Fruit fly (Drosophila melanogaster) whole organism, prepupa: ENCODE results near the gene CG17776.
A peak's percentile ranks its signal among the peaks of the same experiment; 100 is the strongest.

Experiments
- CG10631 ChIP-seq: fragments of 200-800 bp; sonication (Bioruptor generic); optimal IDR thresholded peaks from 2 replicates; lab custom pipeline; 2016; ENCODE audit warnings: missing biosample characterization, missing genetic modification characterization
- CG10669 ChIP-seq: fragments of 200-800 bp; sonication (Bioruptor generic); optimal IDR thresholded peaks from 3 replicates; lab custom pipeline; 2018; ENCODE audit warnings: missing biosample characterization, mild to moderate bottlenecking, missing genetic modification characterization, moderate library complexity
- CG11294 ChIP-seq: fragments of 200-800 bp; sonication (Bioruptor generic); IDR thresholded peaks from 2 replicates; pipeline ENCODE4 v1.3.6; 2022; ENCODE audit warnings: missing biosample characterization, missing genetic modification characterization
- CG11762 ChIP-seq: fragments of 200-800 bp; sonication (Bioruptor generic); optimal IDR thresholded peaks from 3 replicates; lab custom pipeline; 2016; ENCODE audit warnings: missing biosample characterization, missing genetic modification characterization; ENCODE audit not compliant: insufficient read depth
- CG11902 ChIP-seq: fragments of 200-800 bp; sonication (Bioruptor generic); optimal IDR thresholded peaks from 3 replicates; lab custom pipeline; 2016; ENCODE audit warnings: missing biosample characterization, missing genetic modification characterization
- CG15336 ChIP-seq: fragments of 200-800 bp; sonication (Bioruptor generic); IDR thresholded peaks from 2 replicates; pipeline ENCODE4 v1.3.6; 2022; ENCODE audit warnings: missing biosample characterization, missing genetic modification characterization
- CG1621 ChIP-seq: fragments of 200-800 bp; sonication (Bioruptor generic); optimal IDR thresholded peaks from 3 replicates; lab custom pipeline; 2018; ENCODE audit warnings: missing biosample characterization, mild to moderate bottlenecking, missing genetic modification characterization
- CG3032 ChIP-seq: fragments of 200-800 bp; optimal IDR thresholded peaks from 2 replicates; lab custom pipeline; 2019; ENCODE audit warnings: missing biosample characterization, mild to moderate bottlenecking, missing genetic modification characterization, moderate library complexity
- CG31627 ChIP-seq: fragments of 200-800 bp; sonication (Bioruptor generic); optimal IDR thresholded peaks from 3 replicates; lab custom pipeline; 2016; ENCODE audit warnings: missing biosample characterization, missing genetic modification characterization
- CG32006 ChIP-seq: fragments of 200-800 bp; sonication (Bioruptor generic); optimal IDR thresholded peaks from 3 replicates; lab custom pipeline; 2017; ENCODE audit warnings: missing biosample characterization, mild to moderate bottlenecking, missing genetic modification characterization
- CG34406 ChIP-seq: fragments of 200-800 bp; sonication (Bioruptor generic); optimal IDR thresholded peaks from 3 replicates; lab custom pipeline; 2016; ENCODE audit warnings: missing biosample characterization, missing genetic modification characterization
- CG3919 ChIP-seq: fragments of 200-800 bp; sonication (Bioruptor generic); optimal IDR thresholded peaks from 3 replicates; lab custom pipeline; 2016; ENCODE audit warnings: missing biosample characterization, missing genetic modification characterization
- CG4318 ChIP-seq: fragments of 200-800 bp; sonication (Bioruptor generic); optimal IDR thresholded peaks from 3 replicates; lab custom pipeline; 2017; ENCODE audit warnings: missing biosample characterization, mild to moderate bottlenecking, missing genetic modification characterization
- CG6163 ChIP-seq: fragments of 200-800 bp; sonication (Bioruptor generic); IDR thresholded peaks from 3 replicates; pipeline ENCODE4 v1.3.6; 2022; ENCODE audit warnings: missing biosample characterization, missing genetic modification characterization
- CG6854 ChIP-seq: fragments of 200-800 bp; sonication (Bioruptor generic); optimal IDR thresholded peaks from 2 replicates; lab custom pipeline; 2017; ENCODE audit warnings: missing biosample characterization, mild to moderate bottlenecking, missing genetic modification characterization
- CG7368 ChIP-seq: fragments of 200-800 bp; sonication (Bioruptor generic); optimal IDR thresholded peaks from 3 replicates; lab custom pipeline; 2016; ENCODE audit warnings: missing biosample characterization, missing genetic modification characterization
- CG8632 ChIP-seq: fragments of 200-800 bp; sonication (Bioruptor generic); optimal IDR thresholded peaks from 3 replicates; lab custom pipeline; 2016; ENCODE audit warnings: missing biosample characterization, missing genetic modification characterization
- CG9139 ChIP-seq: fragments of 200-800 bp; sonication (Bioruptor generic); optimal IDR thresholded peaks from 3 replicates; lab custom pipeline; 2017; ENCODE audit warnings: missing biosample characterization, mild to moderate bottlenecking, missing genetic modification characterization
- Eip75B ChIP-seq: fragments of 200-800 bp; sonication (Bioruptor generic); optimal IDR thresholded peaks from 3 replicates; lab custom pipeline; 2016; ENCODE audit warnings: missing biosample characterization, missing genetic modification characterization
- Eip78C ChIP-seq: fragments of 200-800 bp; sonication (Bioruptor generic); peaks from one replicate; lab custom pipeline; 2016; ENCODE audit warnings: missing biosample characterization, missing genetic modification characterization
- Eip93F ChIP-seq: fragments of 200-800 bp; sonication (Bioruptor generic); optimal IDR thresholded peaks from 2 replicates; lab custom pipeline; 2016; ENCODE audit warnings: missing biosample characterization, mild to moderate bottlenecking, missing genetic modification characterization
- Ets21C ChIP-seq: fragments of 200-800 bp; sonication (Bioruptor generic); optimal IDR thresholded peaks from 3 replicates; lab custom pipeline; 2016; ENCODE audit warnings: missing biosample characterization, missing genetic modification characterization
- Ets96B ChIP-seq: fragments of 200-800 bp; optimal IDR thresholded peaks from 2 replicates; lab custom pipeline; 2019; ENCODE audit warnings: missing biosample characterization, mild to moderate bottlenecking, missing genetic modification characterization, moderate library complexity
- Gug ChIP-seq: fragments of 200-800 bp; sonication (Bioruptor generic); IDR thresholded peaks from 2 replicates; pipeline ENCODE4 v1.3.6; 2022; ENCODE audit warnings: missing biosample characterization, missing genetic modification characterization
- Hr38 ChIP-seq: sonication (Bioruptor generic); optimal IDR thresholded peaks from 2 replicates; lab custom pipeline; 2016; ENCODE audit warnings: missing biosample characterization, missing genetic modification characterization
- Hr39 ChIP-seq: fragments of 200-800 bp; sonication (Bioruptor generic); optimal IDR thresholded peaks from 2 replicates; lab custom pipeline; 2016; ENCODE audit warnings: missing biosample characterization, missing genetic modification characterization
- Hr4 ChIP-seq: fragments of 200-800 bp; sonication (Bioruptor generic); optimal IDR thresholded peaks from 3 replicates; lab custom pipeline; 2016; ENCODE audit warnings: missing biosample characterization, missing genetic modification characterization
- Lpt ChIP-seq: fragments of 200-800 bp; sonication (Bioruptor generic); optimal IDR thresholded peaks from 3 replicates; lab custom pipeline; 2016; ENCODE audit warnings: missing biosample characterization, missing genetic modification characterization
- Met ChIP-seq: fragments of 200-800 bp; sonication (Bioruptor generic); optimal IDR thresholded peaks from 3 replicates; lab custom pipeline; 2016; ENCODE audit warnings: missing biosample characterization, missing genetic modification characterization
- OdsH ChIP-seq: fragments of 200-800 bp; sonication (Bioruptor generic); optimal IDR thresholded peaks from 3 replicates; lab custom pipeline; 2016; ENCODE audit warnings: missing biosample characterization, missing genetic modification characterization
- Smox ChIP-seq: fragments of 200-800 bp; sonication (Bioruptor generic); optimal IDR thresholded peaks from 3 replicates; lab custom pipeline; 2016; ENCODE audit warnings: missing biosample characterization, missing genetic modification characterization
- Sox102F ChIP-seq: fragments of 200-800 bp; sonication (Bioruptor generic); optimal IDR thresholded peaks from 2 replicates; lab custom pipeline; 2016; ENCODE audit warnings: missing biosample characterization, mild to moderate bottlenecking, missing genetic modification characterization
- Sox14 ChIP-seq: fragments of 200-800 bp; sonication (Bioruptor generic); optimal IDR thresholded peaks from 3 replicates; lab custom pipeline; 2016; ENCODE audit warnings: missing biosample characterization, missing genetic modification characterization
- Sox15 ChIP-seq: fragments of 200-800 bp; sonication (Bioruptor generic); optimal IDR thresholded peaks from 3 replicates; lab custom pipeline; 2016; ENCODE audit warnings: missing biosample characterization, missing genetic modification characterization
- acj6 ChIP-seq: fragments of 200-800 bp; sonication (Bioruptor generic); optimal IDR thresholded peaks from 3 replicates; lab custom pipeline; 2016; ENCODE audit warnings: missing biosample characterization, missing genetic modification characterization
- cyc ChIP-seq: fragments of 200-800 bp; sonication (Bioruptor generic); optimal IDR thresholded peaks from 3 replicates; lab custom pipeline; 2016; ENCODE audit warnings: missing biosample characterization, missing genetic modification characterization
- dac ChIP-seq: fragments of 200-800 bp; sonication (Bioruptor generic); optimal IDR thresholded peaks from 2 replicates; lab custom pipeline; 2017; ENCODE audit warnings: missing biosample characterization, mild to moderate bottlenecking, missing genetic modification characterization
- dsx ChIP-seq: fragments of 200-800 bp; optimal IDR thresholded peaks from 3 replicates; lab custom pipeline; 2019; ENCODE audit warnings: missing biosample characterization, mild to moderate bottlenecking, missing genetic modification characterization, moderate library complexity; ENCODE audit not compliant: poor library complexity, severe bottlenecking
- eg ChIP-seq: fragments of 200-800 bp; sonication (Bioruptor generic); IDR thresholded peaks from 3 replicates; pipeline ENCODE4 v1.3.6; 2022; ENCODE audit warnings: missing biosample characterization, missing genetic modification characterization
- esn ChIP-seq: fragments of 200-800 bp; sonication (Bioruptor generic); optimal IDR thresholded peaks from 2 replicates; lab custom pipeline; 2016; ENCODE audit warnings: missing biosample characterization, mild to moderate bottlenecking, missing genetic modification characterization, moderate library complexity
- fd59A ChIP-seq: fragments of 200-800 bp; sonication (Bioruptor generic); optimal IDR thresholded peaks from 2 replicates; lab custom pipeline; 2017; ENCODE audit warnings: missing biosample characterization, mild to moderate bottlenecking, missing genetic modification characterization, missing genetic modification reagents
- fd85E ChIP-seq: fragments of 200-800 bp; sonication (Bioruptor generic); optimal IDR thresholded peaks from 3 replicates; lab custom pipeline; 2016; ENCODE audit warnings: missing biosample characterization, missing genetic modification characterization
- fkh ChIP-seq: fragments of 200-800 bp; sonication (Bioruptor generic); optimal IDR thresholded peaks from 3 replicates; lab custom pipeline; 2017; ENCODE audit warnings: missing biosample characterization, mild to moderate bottlenecking, missing genetic modification characterization, moderate library complexity
- lz ChIP-seq: fragments of 200-800 bp; sonication (Bioruptor generic); optimal IDR thresholded peaks from 3 replicates; lab custom pipeline; 2016; ENCODE audit warnings: missing biosample characterization, missing genetic modification characterization
- pdm3 ChIP-seq: fragments of 200-800 bp; sonication (Bioruptor generic); optimal IDR thresholded peaks from 3 replicates; lab custom pipeline; 2016; ENCODE audit warnings: missing biosample characterization, missing genetic modification characterization
- salr ChIP-seq, 2 experiments: fragments of 200-800 bp; sonication (Bioruptor generic); optimal IDR thresholded peaks; 3 replicates each; lab custom pipeline; 2016 to 2018; ENCODE audit warnings: missing biosample characterization in 2 of 2, missing genetic modification characterization in 2 of 2, mild to moderate bottlenecking in 1 of 2
- svp ChIP-seq: fragments of 200-800 bp; sonication (Bioruptor generic); peaks from one replicate; lab custom pipeline; 2016; ENCODE audit warnings: missing biosample characterization, missing genetic modification characterization
- topi ChIP-seq: fragments of 200-800 bp; sonication (Bioruptor generic); optimal IDR thresholded peaks from 3 replicates; lab custom pipeline; 2016; ENCODE audit warnings: missing biosample characterization, missing genetic modification characterization
- vri ChIP-seq: fragments of 200-800 bp; sonication (Bioruptor generic); optimal IDR thresholded peaks from 3 replicates; lab custom pipeline; 2016; ENCODE audit warnings: missing biosample characterization, mild to moderate bottlenecking, missing genetic modification characterization

The CG17776 gene

dm6 chrX:2149478-2149877 is 35.0 kb upstream of the CG17776 start, which contains the start of gene bcn92 (continued):
- no peak for TF ChIP-seq Eip93F
- no peak for TF ChIP-seq CG8632
- TF ChIP-seq Eip75B (GFP tag; lab: Kevin White, UChicago): peak; percentile 1
- TF ChIP-seq CG11762 (GFP tag; lab: Kevin White, UChicago): no peak
- peak; percentile 70 for TF ChIP-seq Eip78C (GFP tag; lab: Kevin White, UChicago)
- no peak for TF ChIP-seq CG3032 (tag; lab: Kevin White, UChicago)
- no peak for TF ChIP-seq fkh (GFP tag; lab: Kevin White, UChicago)
- TF ChIP-seq pdm3 (GFP tag; lab: Kevin White, UChicago): no peak
- no peak for TF ChIP-seq salr (GFP tag; optimal IDR thresholded peaks at IDR 0.05; lab: Kevin White, UChicago)
- no peak for TF ChIP-seq Hr38 (GFP tag; lab: Kevin White, UChicago)
- TF ChIP-seq CG4318 (GFP tag; lab: Kevin White, UChicago): no peak
- peak; percentile 36 for TF ChIP-seq Met
- peak; percentile 62 for TF ChIP-seq vri (GFP tag; lab: Kevin White, UChicago)
- no peak for TF ChIP-seq CG34406 (GFP tag; lab: Kevin White, UChicago)
- no peak for TF ChIP-seq CG32006 (GFP tag; lab: Kevin White, UChicago)
- TF ChIP-seq CG6163 (GFP tag; lab: Robert Waterston, UW): peak; percentile 15; the same call in 1 of the 3 replicates
- no peak for TF ChIP-seq Sox102F
- TF ChIP-seq eg: no peak
- TF ChIP-seq cyc (GFP tag; lab: Kevin White, UChicago): peak; percentile 42
- peak; percentile 7 for TF ChIP-seq Hr4 (GFP tag; lab: Kevin White, UChicago)
- peak; percentile 38 for TF ChIP-seq topi (GFP tag; lab: Kevin White, UChicago)
- no peak for TF ChIP-seq fd85E
- no peak for TF ChIP-seq CG10669 (GFP tag; lab: Kevin White, UChicago)
- TF ChIP-seq CG9139 (GFP tag; lab: Kevin White, UChicago): no peak
- TF ChIP-seq acj6 (GFP tag; lab: Kevin White, UChicago): peak; percentile 7
- no peak for TF ChIP-seq CG7368
- TF ChIP-seq Ets21C: peak; percentile 13
- peak; percentile 20 for TF ChIP-seq OdsH (GFP tag; lab: Kevin White, UChicago)
- TF ChIP-seq Ets96B (tag; lab: Kevin White, UChicago): no peak
- TF ChIP-seq Sox15 (GFP tag; lab: Kevin White, UChicago): no peak
- no peak for TF ChIP-seq Gug
- TF ChIP-seq CG11902 (GFP tag; lab: Kevin White, UChicago): no peak
- peak; percentile 17 for TF ChIP-seq CG3919 (GFP tag; lab: Kevin White, UChicago)
- TF ChIP-seq CG6854 (GFP tag; lab: Kevin White, UChicago): no peak
- no peak for TF ChIP-seq dsx (GFP tag; lab: Kevin White, UChicago)
- peak; percentile 61 for TF ChIP-seq svp
- no peak for TF ChIP-seq Lpt

dm6 chrX:2155868-2156267 is 28.7 kb upstream of the CG17776 start:
- TF ChIP-seq CG11294 (GFP tag; lab: Robert Waterston, UW): no peak
- peak; percentile 21 for TF ChIP-seq vri (GFP tag; lab: Kevin White, UChicago)
- TF ChIP-seq CG31627 (GFP tag; lab: Kevin White, UChicago): peak; percentile 27
- TF ChIP-seq Hr39 (GFP tag; lab: Kevin White, UChicago): peak; percentile 5
- TF ChIP-seq eg: peak; percentile 28; the same call in 1 of the 3 replicates
- TF ChIP-seq Smox (GFP tag; lab: Kevin White, UChicago): no peak
- peak; percentile 39 for TF ChIP-seq CG3919 (GFP tag; lab: Kevin White, UChicago)
- TF ChIP-seq CG6163 (GFP tag; lab: Robert Waterston, UW): 0 out of 3 replicates have a peak, but pooled peaks have one; percentile 38
- no peak for TF ChIP-seq Sox15 (GFP tag; lab: Kevin White, UChicago)
- TF ChIP-seq Lpt: peak; percentile 41
- no peak for TF ChIP-seq CG6854 (GFP tag; lab: Kevin White, UChicago)
- TF ChIP-seq Eip78C (GFP tag; lab: Kevin White, UChicago): peak; percentile 68
- TF ChIP-seq pdm3 (GFP tag; lab: Kevin White, UChicago): no peak
- TF ChIP-seq dac (GFP tag; lab: Kevin White, UChicago): no peak
- no peak for TF ChIP-seq CG11902 (GFP tag; lab: Kevin White, UChicago)
- no peak for TF ChIP-seq Ets21C
- no peak for TF ChIP-seq CG3032 (tag; lab: Kevin White, UChicago)
- TF ChIP-seq CG1621 (tag; lab: Kevin White, UChicago): peak; percentile 60
- TF ChIP-seq CG32006 (GFP tag; lab: Kevin White, UChicago): peak; percentile 30
- TF ChIP-seq salr (GFP tag; optimal IDR thresholded peaks at IDR 0.05; lab: Kevin White, UChicago): no peak
- TF ChIP-seq svp: peak; percentile 43
- no peak for TF ChIP-seq lz
- TF ChIP-seq esn (GFP tag; lab: Kevin White, UChicago): peak; percentile 42
- peak; percentile 69 for TF ChIP-seq Sox14 (GFP tag; lab: Kevin White, UChicago)
- TF ChIP-seq Gug: no peak
- peak; percentile 22; the same call in 1 of the 2 replicates for TF ChIP-seq CG15336 (GFP tag; lab: Robert Waterston, UW)
- TF ChIP-seq Eip75B (GFP tag; lab: Kevin White, UChicago): peak; percentile 31
- TF ChIP-seq fd59A (GFP tag; lab: Kevin White, UChicago): no peak
- TF ChIP-seq CG11762 (GFP tag; lab: Kevin White, UChicago): no peak
- TF ChIP-seq CG10631: no peak
